Fruit fly (Drosophila melanogaster) whole organism, embryonic: ENCODE measurements around the gene CG14646.

ENCODE experiments used
- Asciz ChIP-seq: fragments of 200-800 bp; sonication (Bioruptor generic); optimal IDR thresholded peaks from 2 replicates; lab custom pipeline; 2017; ENCODE audit warnings: missing biosample characterization, mild to moderate bottlenecking, missing genetic modification characterization, missing genetic modification reagents
- CG11398 ChIP-seq: fragments of 200-800 bp; sonication (Bioruptor generic); optimal IDR thresholded peaks from 2 replicates; lab custom pipeline; 2016; ENCODE audit warnings: missing biosample characterization, missing genetic modification characterization
- CG11695 ChIP-seq: fragments of 200-800 bp; sonication (Bioruptor generic); IDR thresholded peaks from 3 replicates; pipeline ENCODE4 v1.3.6; 2022; ENCODE audit warnings: missing biosample characterization, missing genetic modification characterization
- CG13287 ChIP-seq: fragments of 200-800 bp; sonication (Bioruptor generic); IDR thresholded peaks from 2 replicates; pipeline ENCODE4 v1.3.6; 2022; ENCODE audit warnings: missing biosample characterization, missing genetic modification characterization; ENCODE audit not compliant: partially characterized antibody
- CG13894 ChIP-seq: fragments of 200-800 bp; sonication (Bioruptor generic); optimal IDR thresholded peaks from 3 replicates; lab custom pipeline; 2018; ENCODE audit warnings: missing biosample characterization, mild to moderate bottlenecking, missing genetic modification characterization, moderate library complexity
- CG14860 ChIP-seq: fragments of 200-800 bp; sonication (Bioruptor generic); IDR thresholded peaks from 3 replicates; pipeline ENCODE4 v1.3.6; 2022; ENCODE audit warnings: missing biosample characterization, missing genetic modification characterization; ENCODE audit not compliant: partially characterized antibody
- CG14965 ChIP-seq: fragments of 200-800 bp; sonication (Bioruptor generic); optimal IDR thresholded peaks from 2 replicates; lab custom pipeline; 2016; ENCODE audit warnings: missing biosample characterization, missing genetic modification characterization, borderline replicate concordance
- CG15011 ChIP-seq: fragments of 200-800 bp; sonication (Bioruptor generic); optimal IDR thresholded peaks from 3 replicates; lab custom pipeline; 2018; ENCODE audit warnings: missing biosample characterization, mild to moderate bottlenecking, missing genetic modification characterization
- CG15514 ChIP-seq: fragments of 200-800 bp; sonication (Bioruptor generic); optimal IDR thresholded peaks from 3 replicates; lab custom pipeline; 2017; ENCODE audit warnings: missing biosample characterization, missing genetic modification characterization, mild to moderate bottlenecking, moderate library complexity, missing genetic modification reagents
- CG16813 ChIP-seq: fragments of 200-800 bp; sonication (Bioruptor generic); IDR thresholded peaks from 3 replicates; pipeline ENCODE4 v1.3.6; 2022; ENCODE audit warnings: missing biosample characterization, missing genetic modification characterization; ENCODE audit not compliant: partially characterized antibody
- CG17385 ChIP-seq: fragments of 200-800 bp; sonication (Bioruptor generic); optimal IDR thresholded peaks from 3 replicates; lab custom pipeline; 2018; ENCODE audit warnings: missing biosample characterization, mild to moderate bottlenecking, missing genetic modification characterization
- CG17829 ChIP-seq: fragments of 200-800 bp; optimal IDR thresholded peaks from 2 replicates; lab custom pipeline; 2019; ENCODE audit warnings: missing biosample characterization, mild to moderate bottlenecking, missing genetic modification characterization, moderate library complexity
- CG2116 ChIP-seq: fragments of 200-800 bp; sonication (Bioruptor generic); optimal IDR thresholded peaks from 3 replicates; lab custom pipeline; 2018; ENCODE audit warnings: missing biosample characterization, mild to moderate bottlenecking, missing genetic modification characterization
- CG2129 ChIP-seq: fragments of 200-800 bp; sonication (Bioruptor generic); IDR thresholded peaks from 2 replicates; pipeline ENCODE4 v1.3.6; 2022; ENCODE audit warnings: missing biosample characterization, missing genetic modification characterization; ENCODE audit not compliant: partially characterized antibody
- CG2678 ChIP-seq: fragments of 200-800 bp; sonication (Bioruptor generic); optimal IDR thresholded peaks from 3 replicates; lab custom pipeline; 2019; ENCODE audit warnings: missing biosample characterization, mild to moderate bottlenecking, missing genetic modification characterization, moderate library complexity
- CG4617 ChIP-seq: fragments of 200-800 bp; sonication (Bioruptor generic); optimal IDR thresholded peaks from 3 replicates; lab custom pipeline; 2016; ENCODE audit warnings: missing biosample characterization, missing genetic modification characterization, borderline replicate concordance
- CG4707 ChIP-seq: fragments of 200-800 bp; sonication (Bioruptor generic); optimal IDR thresholded peaks from 2 replicates; lab custom pipeline; 2018; ENCODE audit warnings: missing biosample characterization, mild to moderate bottlenecking, missing genetic modification characterization, moderate library complexity
- CG6791 ChIP-seq: fragments of 200-800 bp; sonication (Bioruptor generic); IDR thresholded peaks from 3 replicates; pipeline ENCODE4 v1.3.6; 2022; ENCODE audit warnings: missing biosample characterization, missing genetic modification characterization; ENCODE audit not compliant: partially characterized antibody
- CG7963 ChIP-seq: fragments of 200-800 bp; sonication (Bioruptor generic); IDR thresholded peaks from 3 replicates; pipeline ENCODE4 v1.3.6; 2022; ENCODE audit warnings: missing biosample characterization, missing genetic modification characterization; ENCODE audit not compliant: partially characterized antibody
- Dll ChIP-seq: fragments of 200-800 bp; sonication (Bioruptor generic); IDR thresholded peaks from 4 replicates; pipeline ENCODE4 v1.3.6; 2022; ENCODE audit warnings: missing biosample characterization, missing genetic modification characterization; ENCODE audit not compliant: partially characterized antibody
- Doc3 ChIP-seq: fragments of 200-800 bp; sonication (Bioruptor generic); IDR thresholded peaks from 3 replicates; pipeline ENCODE4 v1.3.6; 2022; ENCODE audit warnings: missing biosample characterization, missing genetic modification characterization; ENCODE audit not compliant: partially characterized antibody
- Dref ChIP-seq: fragments of 200-800 bp; sonication (Bioruptor generic); IDR thresholded peaks from 2 replicates; pipeline ENCODE4 v1.3.6; 2022; ENCODE audit warnings: missing biosample characterization, missing genetic modification characterization
- Elba2 ChIP-seq: fragments of 200-800 bp; sonication (Bioruptor generic); optimal IDR thresholded peaks from 3 replicates; lab custom pipeline; 2016; ENCODE audit warnings: missing biosample characterization, missing genetic modification characterization
- HLH4C ChIP-seq: fragments of 200-800 bp; sonication (Bioruptor generic); IDR thresholded peaks from 3 replicates; pipeline ENCODE4 v1.3.6; 2022; ENCODE audit warnings: missing biosample characterization, missing genetic modification characterization; ENCODE audit not compliant: partially characterized antibody
- MBD-R2 ChIP-seq: fragments of 200-800 bp; sonication (Bioruptor generic); IDR thresholded peaks from 2 replicates; pipeline ENCODE4 v1.3.6; 2022; ENCODE audit warnings: missing biosample characterization, missing genetic modification characterization
- Med ChIP-seq: fragments of 200-800 bp; sonication (Bioruptor generic); peaks from one replicate; lab custom pipeline; 2016; ENCODE audit warnings: missing biosample characterization, missing genetic modification characterization, mild to moderate bottlenecking, inconsistent platforms, moderate library complexity
- Mes4 ChIP-seq: fragments of 200-800 bp; sonication (Bioruptor generic); optimal IDR thresholded peaks from 2 replicates; lab custom pipeline; 2016; ENCODE audit warnings: missing biosample characterization, missing genetic modification characterization
- Mrtf ChIP-seq: fragments of 200-800 bp; sonication (Bioruptor generic); IDR thresholded peaks from 3 replicates; pipeline ENCODE4 v1.3.6; 2022; ENCODE audit warnings: missing biosample characterization, missing genetic modification characterization
- Myb ChIP-seq: fragments of 200-800 bp; sonication (Bioruptor generic); optimal IDR thresholded peaks from 2 replicates; lab custom pipeline; 2016; ENCODE audit warnings: missing biosample characterization, missing genetic modification characterization
- Sry-δ ChIP-seq: fragments of 200-800 bp; sonication (Bioruptor generic); optimal IDR thresholded peaks from 2 replicates; lab custom pipeline; 2016; ENCODE audit warnings: missing biosample characterization, missing genetic modification characterization
- Stat92E ChIP-seq, 3 experiments: fragments of >200 bp in 2 of 3; fragments of 200-800 bp in 1 of 3; sonication (Bioruptor generic) in 1 of 3; optimal IDR thresholded peaks; 2 replicates each; lab custom pipeline; 2017 to 2019; ENCODE audit warnings: missing biosample characterization in 3 of 3, missing genetic modification characterization in 3 of 3, mild to moderate bottlenecking in 1 of 3, moderate library complexity in 1 of 3
- Tbp ChIP-seq: fragments of >200 bp; optimal IDR thresholded peaks from 2 replicates; lab custom pipeline; 2018; ENCODE audit warnings: missing biosample characterization, missing genetic modification characterization
- YL-1 ChIP-seq: fragments of 200-800 bp; sonication (Bioruptor generic); optimal IDR thresholded peaks from 3 replicates; lab custom pipeline; 2017; ENCODE audit warnings: missing biosample characterization, mild to moderate bottlenecking, missing genetic modification characterization
- ato ChIP-seq: fragments of 200-800 bp; sonication (Bioruptor generic); IDR thresholded peaks from 2 replicates; pipeline ENCODE4 v1.3.6; 2022; ENCODE audit warnings: missing biosample characterization, missing genetic modification characterization; ENCODE audit not compliant: partially characterized antibody
- bbx ChIP-seq: fragments of 200-800 bp; sonication (Bioruptor generic); IDR thresholded peaks from 2 replicates; pipeline ENCODE4 v1.3.6; 2022; ENCODE audit warnings: missing biosample characterization, missing genetic modification characterization; ENCODE audit not compliant: partially characterized antibody
- br ChIP-seq: fragments of >200 bp; optimal IDR thresholded peaks from 2 replicates; lab custom pipeline; 2017
- eve ChIP-seq, 2 experiments: fragments of >200 bp; optimal IDR thresholded peaks; 2 replicates each; lab custom pipeline; 2017; ENCODE audit warnings: missing biosample characterization in 2 of 2, missing genetic modification characterization in 2 of 2
- h ChIP-seq: fragments of >200 bp; optimal IDR thresholded peaks from 2 replicates; lab custom pipeline; 2017
- hb ChIP-seq: fragments of 200-800 bp; sonication (Bioruptor generic); IDR thresholded peaks from 3 replicates; pipeline ENCODE4 v1.3.6; 2022; ENCODE audit warnings: missing biosample characterization, missing genetic modification characterization; ENCODE audit not compliant: partially characterized antibody
- hbn ChIP-seq: fragments of 200-800 bp; sonication (Bioruptor generic); IDR thresholded peaks from 2 replicates; pipeline ENCODE4 v1.3.6; 2022; ENCODE audit warnings: missing biosample characterization, missing genetic modification characterization; ENCODE audit not compliant: partially characterized antibody
- knrl ChIP-seq: fragments of 200-800 bp; sonication (Bioruptor generic); IDR thresholded peaks from 3 replicates; pipeline ENCODE4 v1.3.6; 2022; ENCODE audit warnings: missing biosample characterization, missing genetic modification characterization; ENCODE audit not compliant: partially characterized antibody
- mld ChIP-seq: fragments of 200-800 bp; sonication (Bioruptor generic); IDR thresholded peaks from 3 replicates; pipeline ENCODE4 v1.3.6; 2022; ENCODE audit warnings: missing biosample characterization, missing genetic modification characterization; ENCODE audit not compliant: partially characterized antibody
- pfk ChIP-seq: fragments of 200-800 bp; sonication (Bioruptor generic); optimal IDR thresholded peaks from 2 replicates; lab custom pipeline; 2018; ENCODE audit warnings: missing biosample characterization, mild to moderate bottlenecking, missing genetic modification characterization, moderate library complexity
- phol ChIP-seq: fragments of 200-800 bp; sonication (Bioruptor generic); optimal IDR thresholded peaks from 3 replicates; lab custom pipeline; 2018; ENCODE audit warnings: missing biosample characterization, mild to moderate bottlenecking, missing genetic modification characterization, moderate library complexity
- scrt ChIP-seq: fragments of 200-800 bp; sonication (Bioruptor generic); optimal IDR thresholded peaks from 2 replicates; lab custom pipeline; 2018; ENCODE audit warnings: missing biosample characterization, mild to moderate bottlenecking, missing genetic modification characterization, moderate library complexity
- sens ChIP-seq: fragments of 200-800 bp; sonication (Bioruptor generic); peaks from one replicate; lab custom pipeline; 2016; ENCODE audit warnings: missing biosample characterization, missing genetic modification characterization
- sna ChIP-seq: fragments of 200-800 bp; sonication (Bioruptor generic); IDR thresholded peaks from 2 replicates; pipeline ENCODE4 v1.3.6; 2022; ENCODE audit warnings: missing biosample characterization, missing genetic modification characterization; ENCODE audit not compliant: partially characterized antibody
- stwl ChIP-seq: fragments of 200-800 bp; sonication (Bioruptor generic); optimal IDR thresholded peaks from 3 replicates; lab custom pipeline; 2018; ENCODE audit warnings: missing biosample characterization, mild to moderate bottlenecking, missing genetic modification characterization, moderate library complexity
- vnd ChIP-seq: fragments of 200-800 bp; sonication (Bioruptor generic); IDR thresholded peaks from 3 replicates; pipeline ENCODE4 v1.3.6; 2022; ENCODE audit warnings: missing biosample characterization, missing genetic modification characterization; ENCODE audit not compliant: partially characterized antibody

Gene CG14646

dm6 chr3R:4390133-4390532 is at the start of gene CG14646:
CG14646 (plus strand) TSS chr3R:4390366.
- TF ChIP-seq Doc3 (GFP tag; lab: Robert Waterston, UW), result peak; percentile 87
- no peak for TF ChIP-seq CG17385
- no peak for TF ChIP-seq CG4707 (GFP tag; lab: Kevin White, UChicago)
- peak; percentile 30 for TF ChIP-seq CG15514
- TF ChIP-seq CG13287 (GFP tag; lab: Robert Waterston, UW), result peak; percentile 95
- TF ChIP-seq CG2116 (GFP tag; lab: Kevin White, UChicago), result peak; percentile 61
- TF ChIP-seq CG13894 (tag; lab: Kevin White, UChicago), result no peak
- TF ChIP-seq sna, result peak; percentile 78
- TF ChIP-seq YL-1 (GFP tag; lab: Kevin White, UChicago), result peak; percentile 29
- TF ChIP-seq sens (GFP tag; lab: Kevin White, UChicago), result peak; percentile 13
- TF ChIP-seq stwl (tag; lab: Kevin White, UChicago), result peak; percentile 13
- no peak for TF ChIP-seq Mes4 (GFP tag; lab: Kevin White, UChicago)
- peak; percentile 81 for TF ChIP-seq vnd (GFP tag; lab: Robert Waterston, UW)
- peak; percentile 93 for TF ChIP-seq hbn (GFP tag; lab: Robert Waterston, UW)
- no peak for TF ChIP-seq pfk (GFP tag; lab: Kevin White, UChicago)
- TF ChIP-seq CG4617 (GFP tag; lab: Kevin White, UChicago), result peak; percentile 55
- peak; percentile 66 for TF ChIP-seq CG7963 (GFP tag; lab: Robert Waterston, UW)
- no peak for TF ChIP-seq Asciz (GFP tag; lab: Kevin White, UChicago)
- TF ChIP-seq hb (GFP tag; lab: Robert Waterston, UW), result peak; percentile 78
- TF ChIP-seq Med (GFP tag; lab: Kevin White, UChicago), result peak; percentile 80
- peak; percentile 86 for TF ChIP-seq Dll (GFP tag; lab: Robert Waterston, UW)
- peak; percentile 85; the same call in 2 of the 3 replicates for TF ChIP-seq mld
- TF ChIP-seq CG6791 (GFP tag; lab: Robert Waterston, UW), result peak; percentile 92
- TF ChIP-seq Myb (GFP tag; lab: Kevin White, UChicago), result peak; percentile 15
- TF ChIP-seq phol, result peak; percentile 29
- TF ChIP-seq Sry-δ (GFP tag; lab: Kevin White, UChicago), result peak; percentile 86
- TF ChIP-seq knrl (GFP tag; lab: Robert Waterston, UW), result peak; percentile 73; the same call in 2 of the 3 replicates
- peak; percentile 72 for TF ChIP-seq CG2129 (GFP tag; lab: Robert Waterston, UW)
- TF ChIP-seq Mrtf (GFP tag; lab: Robert Waterston, UW), result no peak
- TF ChIP-seq Stat92E (GFP tag; optimal IDR thresholded peaks at IDR 0.05; lab: Kevin White, UChicago), result no peak
- no peak for TF ChIP-seq CG14965
- peak; percentile 92 for TF ChIP-seq bbx (GFP tag; lab: Robert Waterston, UW)
- TF ChIP-seq CG11398, result peak; percentile 2
- TF ChIP-seq CG17829, result peak; percentile 8
- peak; percentile 83 for TF ChIP-seq HLH4C
- TF ChIP-seq ato (GFP tag; lab: Robert Waterston, UW), result peak; percentile 83
- peak; percentile 83 for TF ChIP-seq Dref (GFP tag; lab: Robert Waterston, UW)
- TF ChIP-seq h (lab: Kevin White, UChicago), result no peak
- no peak for TF ChIP-seq scrt (GFP tag; lab: Kevin White, UChicago)
- TF ChIP-seq eve (GFP tag; optimal IDR thresholded peaks at IDR 0.05; lab: Kevin White, UChicago), result no peak
- TF ChIP-seq Tbp (GFP tag; lab: Kevin White, UChicago), result no peak
- peak; percentile 86 for TF ChIP-seq CG16813
- TF ChIP-seq CG15011 (GFP tag; lab: Kevin White, UChicago), result no peak
- TF ChIP-seq br (lab: Kevin White, UChicago), result no peak
- peak; percentile 64; the same call in 1 of the 2 replicates for TF ChIP-seq MBD-R2 (GFP tag; lab: Robert Waterston, UW)
- peak; percentile 70 for TF ChIP-seq CG14860 (GFP tag; lab: Robert Waterston, UW)
- TF ChIP-seq Elba2, result no peak
- TF ChIP-seq CG11695 (GFP tag; lab: Robert Waterston, UW), result peak; percentile 80
- no peak for TF ChIP-seq CG2678 (tag; lab: Kevin White, UChicago)
